Fruit fly (Drosophila melanogaster) whole organism, embryonic: ENCODE measurements around the gene Scm.

Experiments
- CG10431 ChIP-seq: fragments of 200-800 bp; sonication (Bioruptor generic); optimal IDR thresholded peaks from 3 replicates; lab custom pipeline; 2018; ENCODE audit warnings: missing biosample characterization, mild to moderate bottlenecking, missing genetic modification characterization
- CG10462 ChIP-seq: fragments of 200-800 bp; sonication (Bioruptor generic); optimal IDR thresholded peaks from 2 replicates; lab custom pipeline; 2016; ENCODE audit warnings: missing biosample characterization, missing genetic modification characterization
- CG11456 ChIP-seq: fragments of 200-800 bp; sonication (Bioruptor generic); IDR thresholded peaks from 3 replicates; pipeline ENCODE4 v1.3.6; 2022; ENCODE audit warnings: missing biosample characterization, missing genetic modification characterization
- CG11504 ChIP-seq: fragments of 200-800 bp; sonication (Bioruptor generic); optimal IDR thresholded peaks from 3 replicates; lab custom pipeline; 2019; ENCODE audit warnings: missing biosample characterization, mild to moderate bottlenecking, missing genetic modification characterization, moderate library complexity
- CG11695 ChIP-seq: fragments of 200-800 bp; sonication (Bioruptor generic); IDR thresholded peaks from 3 replicates; pipeline ENCODE4 v1.3.6; 2022; ENCODE audit warnings: missing biosample characterization, missing genetic modification characterization
- CG11696 ChIP-seq: fragments of 200-800 bp; sonication (Bioruptor generic); IDR thresholded peaks from 2 replicates; pipeline ENCODE4 v1.3.6; 2022; ENCODE audit warnings: missing biosample characterization, missing genetic modification characterization
- CG11723 ChIP-seq: fragments of 200-800 bp; sonication (Bioruptor generic); optimal IDR thresholded peaks from 2 replicates; lab custom pipeline; 2017; ENCODE audit warnings: missing biosample characterization, mild to moderate bottlenecking, missing genetic modification characterization
- CG13624 ChIP-seq: fragments of 200-800 bp; sonication (Bioruptor generic); optimal IDR thresholded peaks from 2 replicates; lab custom pipeline; 2016; ENCODE audit warnings: missing biosample characterization, missing genetic modification characterization
- CG13894 ChIP-seq: fragments of 200-800 bp; sonication (Bioruptor generic); optimal IDR thresholded peaks from 3 replicates; lab custom pipeline; 2018; ENCODE audit warnings: missing biosample characterization, mild to moderate bottlenecking, missing genetic modification characterization, moderate library complexity
- CG14441 ChIP-seq: fragments of 200-800 bp; sonication (Bioruptor generic); IDR thresholded peaks from 2 replicates; pipeline ENCODE4 v1.3.6; 2022; ENCODE audit warnings: missing biosample characterization, missing genetic modification characterization
- CG14860 ChIP-seq: fragments of 200-800 bp; sonication (Bioruptor generic); IDR thresholded peaks from 3 replicates; pipeline ENCODE4 v1.3.6; 2022; ENCODE audit warnings: missing biosample characterization, missing genetic modification characterization; ENCODE audit not compliant: partially characterized antibody
- CG3847 ChIP-seq: fragments of 200-800 bp; sonication (Bioruptor generic); IDR thresholded peaks from 2 replicates; pipeline ENCODE4 v1.3.6; 2022; ENCODE audit warnings: missing biosample characterization, missing genetic modification characterization
- CG4404 ChIP-seq: fragments of 200-800 bp; sonication (Bioruptor generic); IDR thresholded peaks from 2 replicates; pipeline ENCODE4 v1.3.6; 2022; ENCODE audit warnings: missing biosample characterization, missing genetic modification characterization
- CG6683 ChIP-seq: fragments of 200-800 bp; sonication (Bioruptor generic); optimal IDR thresholded peaks from 2 replicates; lab custom pipeline; 2017; ENCODE audit warnings: missing biosample characterization, mild to moderate bottlenecking, missing genetic modification characterization, missing genetic modification reagents
- CG7372 ChIP-seq: fragments of 200-800 bp; sonication (Bioruptor generic); IDR thresholded peaks from 2 replicates; pipeline ENCODE4 v1.3.6; 2022; ENCODE audit warnings: missing biosample characterization, missing genetic modification characterization
- CG7839 ChIP-seq: fragments of 200-800 bp; sonication (Bioruptor generic); optimal IDR thresholded peaks from 3 replicates; lab custom pipeline; 2018; ENCODE audit warnings: missing biosample characterization, mild to moderate bottlenecking, missing genetic modification characterization, moderate library complexity
- CG7928 ChIP-seq: fragments of 200-800 bp; sonication (Bioruptor generic); optimal IDR thresholded peaks from 2 replicates; lab custom pipeline; 2017; ENCODE audit warnings: missing biosample characterization, mild to moderate bottlenecking, missing genetic modification characterization
- CG8089 ChIP-seq: fragments of 200-800 bp; sonication (Bioruptor generic); optimal IDR thresholded peaks from 3 replicates; lab custom pipeline; 2016; ENCODE audit warnings: missing biosample characterization, missing genetic modification characterization
- CG9727 ChIP-seq: fragments of 200-800 bp; sonication (Bioruptor generic); optimal IDR thresholded peaks from 3 replicates; lab custom pipeline; 2017; ENCODE audit warnings: missing biosample characterization, mild to moderate bottlenecking, missing genetic modification characterization
- CG9797 ChIP-seq: fragments of 200-800 bp; sonication (Bioruptor generic); optimal IDR thresholded peaks from 3 replicates; lab custom pipeline; 2018; ENCODE audit warnings: missing biosample characterization, mild to moderate bottlenecking, missing genetic modification characterization
- Dek ChIP-seq: fragments of 200-800 bp; sonication (Bioruptor generic); optimal IDR thresholded peaks from 3 replicates; lab custom pipeline; 2019; ENCODE audit warnings: missing biosample characterization, mild to moderate bottlenecking, missing genetic modification characterization, moderate library complexity
- Dp ChIP-seq: fragments of 200-800 bp; sonication (Bioruptor generic); optimal IDR thresholded peaks from 2 replicates; lab custom pipeline; 2018; ENCODE audit warnings: missing biosample characterization, mild to moderate bottlenecking, missing genetic modification characterization, moderate library complexity
- E2f1 ChIP-seq: fragments of 200-800 bp; sonication (Bioruptor generic); IDR thresholded peaks from 2 replicates; pipeline ENCODE4 v1.3.6; 2022; ENCODE audit warnings: missing biosample characterization, missing genetic modification characterization
- HLH3B ChIP-seq: fragments of 200-800 bp; sonication (Bioruptor generic); IDR thresholded peaks from 2 replicates; pipeline ENCODE4 v1.3.6; 2022; ENCODE audit warnings: missing biosample characterization, missing genetic modification characterization
- HLH4C ChIP-seq: fragments of 200-800 bp; sonication (Bioruptor generic); IDR thresholded peaks from 3 replicates; pipeline ENCODE4 v1.3.6; 2022; ENCODE audit warnings: missing biosample characterization, missing genetic modification characterization; ENCODE audit not compliant: partially characterized antibody
- HLH54F ChIP-seq: fragments of 200-800 bp; sonication (Bioruptor generic); optimal IDR thresholded peaks from 3 replicates; lab custom pipeline; 2016; ENCODE audit warnings: missing biosample characterization, missing genetic modification characterization
- Hr51 ChIP-seq, 2 experiments: fragments of 200-800 bp; sonication (Bioruptor generic); optimal IDR thresholded peaks; 2 replicates in 1 of 2; 3 replicates in 1 of 2; lab custom pipeline; 2016 to 2018; ENCODE audit warnings: missing biosample characterization in 2 of 2, missing genetic modification characterization in 2 of 2, mild to moderate bottlenecking in 1 of 2, moderate library complexity in 1 of 2
- Lpt ChIP-seq: fragments of >200 bp; optimal IDR thresholded peaks from 2 replicates; lab custom pipeline; 2018; ENCODE audit warnings: missing biosample characterization, missing genetic modification characterization
- Oaz ChIP-seq: fragments of 200-800 bp; sonication (Bioruptor generic); IDR thresholded peaks from 2 replicates; pipeline ENCODE4 v1.3.6; 2022; ENCODE audit warnings: missing biosample characterization, missing genetic modification characterization
- Pdp1 ChIP-seq, 2 experiments: fragments of 200-800 bp; sonication (Bioruptor generic); optimal IDR thresholded peaks; 3 replicates each; lab custom pipeline; 2016; ENCODE audit warnings: missing biosample characterization in 2 of 2, missing genetic modification characterization in 2 of 2, mild to moderate bottlenecking in 1 of 2, moderate library complexity in 1 of 2
- Rx ChIP-seq: fragments of 200-800 bp; sonication (Bioruptor generic); IDR thresholded peaks from 2 replicates; pipeline ENCODE4 v1.3.6; 2022; ENCODE audit warnings: missing biosample characterization, missing genetic modification characterization
- Six4 ChIP-seq: fragments of 200-800 bp; sonication (Bioruptor generic); optimal IDR thresholded peaks from 2 replicates; lab custom pipeline; 2016; ENCODE audit warnings: missing biosample characterization, missing genetic modification characterization
- aop ChIP-seq: fragments of 200-800 bp; sonication (Bioruptor generic); IDR thresholded peaks from 2 replicates; pipeline ENCODE4 v1.3.6; 2022; ENCODE audit warnings: missing biosample characterization, missing genetic modification characterization
- br ChIP-seq: fragments of >200 bp; optimal IDR thresholded peaks from 2 replicates; lab custom pipeline; 2017
- cas ChIP-seq: fragments of 200-800 bp; sonication (Bioruptor generic); IDR thresholded peaks from 2 replicates; pipeline ENCODE4 v1.3.6; 2022; ENCODE audit warnings: missing biosample characterization, missing genetic modification characterization
- da ChIP-seq: fragments of 200-800 bp; sonication (Bioruptor generic); optimal IDR thresholded peaks from 2 replicates; lab custom pipeline; 2016; ENCODE audit warnings: missing biosample characterization, missing genetic modification characterization
- disco-r ChIP-seq: fragments of 200-800 bp; sonication (Bioruptor generic); optimal IDR thresholded peaks from 2 replicates; lab custom pipeline; 2016; ENCODE audit warnings: missing biosample characterization, missing genetic modification characterization
- dm ChIP-seq: fragments of 200-800 bp; sonication (Bioruptor generic); optimal IDR thresholded peaks from 3 replicates; lab custom pipeline; 2016; ENCODE audit warnings: missing biosample characterization, missing genetic modification characterization
- esg ChIP-seq: fragments of 200-800 bp; sonication (Bioruptor generic); conservative IDR thresholded peaks from 2 replicates; pipeline ENCODE4 v1.3.6; 2022; ENCODE audit warnings: missing biosample characterization, missing genetic modification characterization
- fru ChIP-seq: fragments of >200 bp; optimal IDR thresholded peaks from 2 replicates; lab custom pipeline; 2017
- ftz-f1 ChIP-seq: fragments of 200-800 bp; sonication (Bioruptor generic); optimal IDR thresholded peaks from 2 replicates; lab custom pipeline; 2016; ENCODE audit warnings: missing biosample characterization, missing genetic modification characterization
- fu2 ChIP-seq: fragments of 200-800 bp; sonication (Bioruptor generic); optimal IDR thresholded peaks from 2 replicates; lab custom pipeline; 2016; ENCODE audit warnings: missing biosample characterization, missing genetic modification characterization
- inv ChIP-seq: fragments of 200-800 bp; sonication (Bioruptor generic); IDR thresholded peaks from 2 replicates; pipeline ENCODE4 v1.3.6; 2022; ENCODE audit warnings: missing biosample characterization, missing genetic modification characterization; ENCODE audit not compliant: partially characterized antibody
- lola ChIP-seq, 3 experiments: fragments of >200 bp in 2 of 3; fragments of 200-800 bp in 1 of 3; sonication (Bioruptor generic) in 1 of 3; optimal IDR thresholded peaks; 2 replicates each; lab custom pipeline; 2017 to 2019; ENCODE audit warnings: missing biosample characterization in 3 of 3, missing genetic modification characterization in 3 of 3, mild to moderate bottlenecking in 1 of 3, moderate library complexity in 1 of 3
- mam ChIP-seq: fragments of 200-800 bp; sonication (Bioruptor generic); optimal IDR thresholded peaks from 3 replicates; lab custom pipeline; 2016; ENCODE audit warnings: missing biosample characterization, missing genetic modification characterization
- phol ChIP-seq: fragments of 200-800 bp; sonication (Bioruptor generic); optimal IDR thresholded peaks from 3 replicates; lab custom pipeline; 2018; ENCODE audit warnings: missing biosample characterization, mild to moderate bottlenecking, missing genetic modification characterization, moderate library complexity
- pros ChIP-seq: fragments of 200-800 bp; sonication (Bioruptor generic); optimal IDR thresholded peaks from 3 replicates; lab custom pipeline; 2019; ENCODE audit warnings: missing biosample characterization, mild to moderate bottlenecking, missing genetic modification characterization, moderate library complexity
- psq ChIP-seq: fragments of 200-800 bp; sonication (Bioruptor generic); optimal IDR thresholded peaks from 2 replicates; lab custom pipeline; 2017; ENCODE audit warnings: missing biosample characterization, missing genetic modification characterization
- ro ChIP-seq: fragments of 200-800 bp; sonication (Bioruptor generic); IDR thresholded peaks from 2 replicates; pipeline ENCODE4 v1.3.6; 2022; ENCODE audit warnings: missing biosample characterization, missing genetic modification characterization
- sob ChIP-seq: fragments of 200-800 bp; sonication (Bioruptor generic); IDR thresholded peaks from 2 replicates; pipeline ENCODE4 v1.3.6; 2022; ENCODE audit warnings: missing biosample characterization, missing genetic modification characterization
- vvl ChIP-seq: fragments of 200-800 bp; sonication (Bioruptor generic); IDR thresholded peaks from 2 replicates; pipeline ENCODE4 v1.3.6; 2022; ENCODE audit warnings: missing biosample characterization, missing genetic modification characterization
- wdn ChIP-seq: fragments of 200-800 bp; sonication (Bioruptor generic); IDR thresholded peaks from 2 replicates; pipeline ENCODE4 v1.3.6; 2022; ENCODE audit warnings: missing biosample characterization, missing genetic modification characterization
- yki ChIP-seq: fragments of >200 bp; optimal IDR thresholded peaks from 3 replicates; lab custom pipeline; 2018

The Scm gene

DNA sequence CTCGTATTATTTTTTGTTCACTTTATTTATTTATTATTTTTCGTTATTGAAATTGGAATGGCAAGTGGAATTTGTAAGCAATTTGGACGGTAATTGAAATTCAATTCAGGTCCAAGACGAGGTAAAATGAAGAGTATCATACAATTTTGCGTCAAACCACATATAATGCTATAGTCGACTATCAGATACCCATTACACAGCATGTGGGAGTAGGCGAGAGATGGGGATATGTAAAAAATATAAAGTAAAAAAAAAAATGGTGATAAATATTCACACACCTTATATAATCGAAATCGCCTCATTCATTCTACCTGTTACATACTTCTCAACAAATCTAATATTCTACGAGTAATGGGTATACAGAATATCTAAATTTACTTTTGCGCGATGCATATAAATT lies 25.2 kb downstream of the Scm start (continued):
- peak; percentile 87 for TF ChIP-seq HLH4C (GFP tag; lab: Robert Waterston, UW)
- no peak for TF ChIP-seq CG13894 (tag; lab: Kevin White, UChicago)
- no peak for TF ChIP-seq CG7372 (GFP tag; lab: Robert Waterston, UW)
- TF ChIP-seq CG14860, result peak; percentile 80
- no peak for TF ChIP-seq cas (GFP tag; lab: Robert Waterston, UW)
- TF ChIP-seq CG9727, result no peak
- TF ChIP-seq CG10431 (GFP tag; lab: Kevin White, UChicago), result no peak
- TF ChIP-seq br (lab: Kevin White, UChicago), result no peak
- TF ChIP-seq Dek (tag; lab: Kevin White, UChicago), result no peak
- TF ChIP-seq HLH54F (GFP tag; lab: Kevin White, UChicago), result no peak
- no peak for TF ChIP-seq mam (GFP tag; lab: Kevin White, UChicago)
- TF ChIP-seq sob (GFP tag; lab: Robert Waterston, UW), result no peak
- TF ChIP-seq da (GFP tag; lab: Kevin White, UChicago), result no peak
- no peak for TF ChIP-seq CG11456
- TF ChIP-seq disco-r, result no peak
- no peak for TF ChIP-seq CG11695 (GFP tag; lab: Robert Waterston, UW)
- TF ChIP-seq wdn (GFP tag; lab: Robert Waterston, UW), result no peak
- peak; percentile 17 for TF ChIP-seq CG11504 (tag; lab: Kevin White, UChicago)
- TF ChIP-seq CG4404 (GFP tag; lab: Robert Waterston, UW), result no peak
- no peak for TF ChIP-seq aop
- no peak for TF ChIP-seq CG13624
- TF ChIP-seq Rx, result no peak
- TF ChIP-seq Dp, result no peak
- TF ChIP-seq CG9797 (GFP tag; lab: Kevin White, UChicago), result no peak
- no peak for TF ChIP-seq CG14441
- TF ChIP-seq CG8089, result no peak
- TF ChIP-seq esg (GFP tag; lab: Robert Waterston, UW), result no peak
- TF ChIP-seq HLH3B (GFP tag; lab: Robert Waterston, UW), result no peak
- no peak for TF ChIP-seq pros (GFP tag; lab: Kevin White, UChicago)
- no peak for TF ChIP-seq lola (GFP tag; optimal IDR thresholded peaks at IDR 0.05; lab: Kevin White, UChicago)
- TF ChIP-seq Hr51 (GFP tag; optimal IDR thresholded peaks at IDR 0.05; lab: Kevin White, UChicago), result no peak
- no peak for TF ChIP-seq fru
- 0 out of 2 replicates have a peak, but pooled peaks have one; percentile 40 for TF ChIP-seq vvl (GFP tag; lab: Robert Waterston, UW)
- TF ChIP-seq E2f1 (GFP tag; lab: Robert Waterston, UW), result no peak
- no peak for TF ChIP-seq CG7928 (GFP tag; lab: Kevin White, UChicago)
- TF ChIP-seq ro (GFP tag; lab: Robert Waterston, UW), result no peak
- TF ChIP-seq Lpt (GFP tag; lab: Kevin White, UChicago), result no peak
- TF ChIP-seq ftz-f1 (GFP tag; lab: Kevin White, UChicago), result no peak
- TF ChIP-seq CG3847 (GFP tag; lab: Robert Waterston, UW), result no peak
- no peak for TF ChIP-seq phol (tag; lab: Kevin White, UChicago)
- no peak for TF ChIP-seq CG7839 (tag; lab: Kevin White, UChicago)
- no peak for TF ChIP-seq CG11696 (GFP tag; lab: Robert Waterston, UW)
- no peak for TF ChIP-seq CG11723 (GFP tag; lab: Kevin White, UChicago)
- TF ChIP-seq inv (GFP tag; lab: Robert Waterston, UW), result peak; percentile 13; the same call in 1 of the 2 replicates
- no peak for TF ChIP-seq fu2 (GFP tag; lab: Kevin White, UChicago)
- TF ChIP-seq Six4, result no peak
- TF ChIP-seq yki (lab: Kevin White, UChicago), result no peak
- TF ChIP-seq CG6683 (GFP tag; lab: Kevin White, UChicago), result no peak
- TF ChIP-seq psq (GFP tag; lab: Kevin White, UChicago), result no peak
- TF ChIP-seq dm (GFP tag; lab: Kevin White, UChicago), result no peak
- TF ChIP-seq CG10462 (GFP tag; lab: Kevin White, UChicago), result no peak
- TF ChIP-seq Oaz (GFP tag; lab: Robert Waterston, UW), result no peak
- TF ChIP-seq Pdp1 (GFP tag; optimal IDR thresholded peaks at IDR 0.05; lab: Kevin White, UChicago), result peak in 1 of 2 experiments; percentile 58
